Fruit fly (Drosophila melanogaster) whole organism, embryonic: Measurements from ENCODE around the gene CG13931.

Experiments used
- Bdp1 ChIP-seq: fragments of 200-800 bp; sonication (Bioruptor generic); optimal IDR thresholded peaks from 3 replicates; lab custom pipeline; 2016; ENCODE audit warnings: missing biosample characterization, missing genetic modification characterization
- CG14710 ChIP-seq: fragments of 200-800 bp; sonication (Bioruptor generic); optimal IDR thresholded peaks from 3 replicates; lab custom pipeline; 2019; ENCODE audit warnings: missing biosample characterization, mild to moderate bottlenecking, missing genetic modification characterization, moderate library complexity
- CG15269 ChIP-seq: fragments of 200-800 bp; sonication (Bioruptor generic); optimal IDR thresholded peaks from 2 replicates; lab custom pipeline; 2018; ENCODE audit warnings: missing biosample characterization, mild to moderate bottlenecking, missing genetic modification characterization, moderate library complexity
- CG1602 ChIP-seq: fragments of 200-800 bp; sonication (Bioruptor generic); optimal IDR thresholded peaks from 3 replicates; lab custom pipeline; 2016; ENCODE audit warnings: missing biosample characterization, missing genetic modification characterization
- CG16863 ChIP-seq: fragments of 200-800 bp; sonication (Bioruptor generic); optimal IDR thresholded peaks from 3 replicates; lab custom pipeline; 2016; ENCODE audit warnings: missing biosample characterization, missing genetic modification characterization
- CG1792 ChIP-seq: fragments of 200-800 bp; sonication (Bioruptor generic); optimal IDR thresholded peaks from 2 replicates; lab custom pipeline; 2016; ENCODE audit warnings: missing biosample characterization, missing genetic modification characterization
- CG33213 ChIP-seq: fragments of 200-800 bp; sonication (Bioruptor generic); optimal IDR thresholded peaks from 3 replicates; lab custom pipeline; 2016; ENCODE audit warnings: missing biosample characterization, missing genetic modification characterization
- CG33557 ChIP-seq: fragments of 200-800 bp; sonication (Bioruptor generic); optimal IDR thresholded peaks from 2 replicates; lab custom pipeline; 2019; ENCODE audit warnings: missing biosample characterization, mild to moderate bottlenecking, missing genetic modification characterization, moderate library complexity
- CG3726 ChIP-seq: fragments of 200-800 bp; sonication (Bioruptor generic); IDR thresholded peaks from 3 replicates; pipeline ENCODE4, ENCODE4 v1.3.6; 2022; ENCODE audit warnings: missing biosample characterization, missing genetic modification characterization
- CG42726 ChIP-seq: fragments of 200-800 bp; sonication (Bioruptor generic); IDR thresholded peaks from 2 replicates; pipeline ENCODE4 v1.3.6; 2022; ENCODE audit warnings: missing biosample characterization, missing genetic modification characterization; ENCODE audit not compliant: partially characterized antibody
- CG4730 ChIP-seq: fragments of 200-800 bp; sonication (Bioruptor generic); IDR thresholded peaks from 2 replicates; pipeline ENCODE4 v1.3.6; 2022; ENCODE audit warnings: missing biosample characterization, missing genetic modification characterization
- CG8478 ChIP-seq: fragments of >200 bp; optimal IDR thresholded peaks from 2 replicates; lab custom pipeline; 2018
- CG9817 ChIP-seq: fragments of 200-800 bp; sonication (Bioruptor generic); optimal IDR thresholded peaks from 2 replicates; lab custom pipeline; 2018; ENCODE audit warnings: missing biosample characterization, mild to moderate bottlenecking, missing genetic modification characterization, moderate library complexity
- D19B ChIP-seq: fragments of 200-800 bp; sonication (Bioruptor generic); optimal IDR thresholded peaks from 2 replicates; lab custom pipeline; 2017; ENCODE audit warnings: missing biosample characterization, mild to moderate bottlenecking, missing genetic modification characterization
- Elba2 ChIP-seq: fragments of 200-800 bp; sonication (Bioruptor generic); optimal IDR thresholded peaks from 3 replicates; lab custom pipeline; 2016; ENCODE audit warnings: missing biosample characterization, missing genetic modification characterization
- Gug ChIP-seq: fragments of 200-800 bp; sonication (Bioruptor generic); IDR thresholded peaks from 4 replicates; pipeline ENCODE4 v1.3.6; 2022; ENCODE audit warnings: missing biosample characterization, missing genetic modification characterization
- Hey ChIP-seq: fragments of 200-800 bp; sonication (Bioruptor generic); optimal IDR thresholded peaks from 3 replicates; lab custom pipeline; 2018; ENCODE audit warnings: missing biosample characterization, mild to moderate bottlenecking, missing genetic modification characterization
- Lhr ChIP-seq: fragments of 200-800 bp; sonication (Bioruptor generic); optimal IDR thresholded peaks from 3 replicates; lab custom pipeline; 2017; ENCODE audit warnings: mild to moderate bottlenecking, missing biosample characterization, missing genetic modification reagents, missing genetic modification characterization
- Lim3 ChIP-seq: fragments of 200-800 bp; sonication (Bioruptor generic); IDR thresholded peaks from 2 replicates; pipeline ENCODE4 v1.3.6; 2022; ENCODE audit warnings: missing biosample characterization, missing genetic modification characterization
- MESR4 ChIP-seq: fragments of 200-800 bp; sonication (Bioruptor generic); optimal IDR thresholded peaks from 2 replicates; lab custom pipeline; 2018; ENCODE audit warnings: missing biosample characterization, mild to moderate bottlenecking, missing genetic modification characterization, moderate library complexity
- Mes4 ChIP-seq: fragments of 200-800 bp; sonication (Bioruptor generic); optimal IDR thresholded peaks from 2 replicates; lab custom pipeline; 2016; ENCODE audit warnings: missing biosample characterization, missing genetic modification characterization
- abd-A ChIP-seq: fragments of 200-800 bp; sonication (Bioruptor generic); optimal IDR thresholded peaks from 3 replicates; lab custom pipeline; 2019; ENCODE audit warnings: missing biosample characterization, mild to moderate bottlenecking, missing genetic modification characterization, moderate library complexity
- bab2 ChIP-seq: fragments of 200-800 bp; sonication (Bioruptor generic); optimal IDR thresholded peaks from 2 replicates; lab custom pipeline; 2016; ENCODE audit warnings: missing biosample characterization, missing genetic modification characterization
- bigmax ChIP-seq: fragments of 200-800 bp; sonication (Bioruptor generic); optimal IDR thresholded peaks from 2 replicates; lab custom pipeline; 2018; ENCODE audit warnings: missing biosample characterization, mild to moderate bottlenecking, missing genetic modification characterization
- btn ChIP-seq: fragments of 200-800 bp; sonication (Bioruptor generic); optimal IDR thresholded peaks from 2 replicates; lab custom pipeline; 2016; ENCODE audit warnings: missing biosample characterization, missing genetic modification characterization
- crp ChIP-seq, 2 experiments: fragments of 200-800 bp; sonication (Bioruptor generic); optimal IDR thresholded peaks; 2 replicates in 1 of 2; 3 replicates in 1 of 2; lab custom pipeline; 2017; ENCODE audit warnings: missing biosample characterization in 2 of 2, missing genetic modification characterization in 2 of 2, mild to moderate bottlenecking in 1 of 2, moderate library complexity in 1 of 2
- da ChIP-seq: fragments of 200-800 bp; sonication (Bioruptor generic); optimal IDR thresholded peaks from 2 replicates; lab custom pipeline; 2016; ENCODE audit warnings: missing biosample characterization, missing genetic modification characterization
- disco-r ChIP-seq: fragments of 200-800 bp; sonication (Bioruptor generic); optimal IDR thresholded peaks from 2 replicates; lab custom pipeline; 2016; ENCODE audit warnings: missing biosample characterization, missing genetic modification characterization
- grau ChIP-seq: fragments of 200-800 bp; optimal IDR thresholded peaks from 3 replicates; lab custom pipeline; 2019; ENCODE audit warnings: missing biosample characterization, mild to moderate bottlenecking, missing genetic modification characterization, moderate library complexity
- grn ChIP-seq: fragments of 200-800 bp; sonication (Bioruptor generic); optimal IDR thresholded peaks from 3 replicates; lab custom pipeline; 2017; ENCODE audit warnings: missing biosample characterization, missing genetic modification characterization
- gt ChIP-seq: fragments of 200-800 bp; sonication (Bioruptor generic); IDR thresholded peaks from 2 replicates; pipeline ENCODE4 v1.3.6; 2022; ENCODE audit warnings: missing biosample characterization, missing genetic modification characterization
- hb ChIP-seq: fragments of 200-800 bp; sonication (Bioruptor generic); IDR thresholded peaks from 3 replicates; pipeline ENCODE4 v1.3.6; 2022; ENCODE audit warnings: missing biosample characterization, missing genetic modification characterization; ENCODE audit not compliant: partially characterized antibody
- hbn ChIP-seq: fragments of 200-800 bp; sonication (Bioruptor generic); IDR thresholded peaks from 2 replicates; pipeline ENCODE4 v1.3.6; 2022; ENCODE audit warnings: missing biosample characterization, missing genetic modification characterization; ENCODE audit not compliant: partially characterized antibody
- hth ChIP-seq: fragments of >200 bp; optimal IDR thresholded peaks from 2 replicates; lab custom pipeline; 2017; ENCODE audit warnings: inconsistent platforms
- lab ChIP-seq: fragments of 200-800 bp; sonication (Bioruptor generic); optimal IDR thresholded peaks from 3 replicates; lab custom pipeline; 2017; ENCODE audit warnings: missing biosample characterization, missing genetic modification characterization, mild to moderate bottlenecking, moderate library complexity, missing genetic modification reagents
- mirr ChIP-seq: fragments of 200-800 bp; sonication (Bioruptor generic); optimal IDR thresholded peaks from 3 replicates; lab custom pipeline; 2018; ENCODE audit warnings: missing biosample characterization, mild to moderate bottlenecking, missing genetic modification characterization
- odd ChIP-seq: fragments of 200-800 bp; sonication (Bioruptor generic); optimal IDR thresholded peaks from 2 replicates; lab custom pipeline; 2017; ENCODE audit warnings: missing biosample characterization, mild to moderate bottlenecking, missing genetic modification characterization
- pan ChIP-seq, 4 experiments: fragments of >200 bp in 3 of 4; fragments of 200-800 bp in 1 of 4; sonication (Bioruptor generic) in 1 of 4; optimal IDR thresholded peaks in 3 of 4; IDR thresholded peaks in 1 of 4; 2 replicates each; pipeline versions ENCODE4 v1.3.6 to Lab custom; 2017 to 2022; ENCODE audit warnings: missing biosample characterization in 2 of 4, missing genetic modification characterization in 2 of 4, mixed read lengths in 1 of 4
- peb ChIP-seq: fragments of 200-800 bp; sonication (Bioruptor generic); IDR thresholded peaks from 2 replicates; pipeline ENCODE4 v1.3.6; 2022; ENCODE audit warnings: missing biosample characterization, missing genetic modification characterization
- pho ChIP-seq: fragments of 200-800 bp; sonication (Bioruptor generic); optimal IDR thresholded peaks from 2 replicates; lab custom pipeline; 2016; ENCODE audit warnings: missing biosample characterization, missing genetic modification characterization
- psq ChIP-seq: fragments of 200-800 bp; sonication (Bioruptor generic); optimal IDR thresholded peaks from 2 replicates; lab custom pipeline; 2017; ENCODE audit warnings: missing biosample characterization, missing genetic modification characterization
- repo ChIP-seq: fragments of 200-800 bp; sonication (Bioruptor generic); optimal IDR thresholded peaks from 2 replicates; lab custom pipeline; 2016; ENCODE audit warnings: missing biosample characterization, missing genetic modification characterization
- ro ChIP-seq: fragments of 200-800 bp; sonication (Bioruptor generic); IDR thresholded peaks from 2 replicates; pipeline ENCODE4 v1.3.6; 2022; ENCODE audit warnings: missing biosample characterization, missing genetic modification characterization
- sim ChIP-seq: fragments of 200-800 bp; sonication (Bioruptor generic); IDR thresholded peaks from 2 replicates; pipeline ENCODE4 v1.3.6; 2022; ENCODE audit warnings: missing biosample characterization, missing genetic modification characterization
- slbo ChIP-seq: fragments of 200-800 bp; sonication (Bioruptor generic); IDR thresholded peaks from 2 replicates; pipeline ENCODE4 v1.3.6; 2022; ENCODE audit warnings: missing biosample characterization, missing genetic modification characterization
- sna ChIP-seq: fragments of 200-800 bp; sonication (Bioruptor generic); IDR thresholded peaks from 2 replicates; pipeline ENCODE4 v1.3.6; 2022; ENCODE audit warnings: missing biosample characterization, missing genetic modification characterization; ENCODE audit not compliant: partially characterized antibody
- so ChIP-seq: fragments of 200-800 bp; sonication (Bioruptor generic); IDR thresholded peaks from 3 replicates; pipeline ENCODE4 v1.3.6; 2022; ENCODE audit warnings: missing biosample characterization, missing genetic modification characterization
- tx ChIP-seq: fragments of 200-800 bp; sonication (Bioruptor generic); optimal IDR thresholded peaks from 2 replicates; lab custom pipeline; 2016; ENCODE audit warnings: missing biosample characterization, missing genetic modification characterization
- zen2 ChIP-seq: fragments of 200-800 bp; sonication (Bioruptor generic); IDR thresholded peaks from 3 replicates; pipeline ENCODE4 v1.3.6; 2022; ENCODE audit warnings: missing biosample characterization, missing genetic modification characterization; ENCODE audit not compliant: partially characterized antibody

The CG13931 gene

DNA sequence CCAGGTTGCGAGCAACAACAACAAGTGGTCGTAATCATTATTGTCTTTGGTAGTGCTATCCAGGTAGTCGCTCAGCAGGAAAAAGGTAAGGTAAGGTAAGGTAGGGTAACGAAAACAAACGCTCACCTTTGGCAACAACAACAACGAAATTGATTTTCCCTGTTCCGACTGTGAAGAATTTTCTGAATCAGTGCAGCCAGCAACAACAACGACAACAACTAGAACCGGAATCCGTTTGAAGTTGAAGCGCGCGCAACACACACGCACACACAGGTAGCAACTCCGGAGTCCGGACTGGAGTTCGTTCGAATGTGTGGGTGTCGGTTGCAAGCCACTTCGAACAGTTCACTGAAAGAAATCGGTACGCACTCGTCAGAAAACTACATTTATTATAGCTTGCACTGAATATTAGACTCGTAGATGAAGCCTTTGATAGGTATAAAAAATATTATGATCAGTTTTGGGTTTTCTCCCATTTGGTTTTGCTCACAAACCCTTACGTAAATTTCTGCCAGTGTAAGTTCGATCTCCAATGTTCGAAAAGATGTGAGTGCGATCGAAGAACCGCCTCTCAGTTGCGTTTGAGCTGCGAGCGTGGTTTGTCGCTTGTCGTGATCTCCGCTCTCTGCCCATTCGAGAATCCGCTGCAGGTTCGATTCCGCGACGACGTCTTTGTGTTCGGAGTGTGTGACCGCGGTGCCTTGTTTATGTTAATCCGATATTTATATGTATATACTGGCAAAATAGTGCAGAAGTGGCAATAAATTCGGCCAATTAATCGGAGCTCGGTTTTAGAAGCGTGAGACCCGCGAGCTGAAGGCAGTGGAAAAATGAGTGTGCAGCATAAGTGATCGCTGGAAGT lies 44.4 kb upstream of the CG13931 start, which contains the start of gene CG13921 (continued):
- peak; percentile 98 for TF ChIP-seq CG15269
- peak; percentile 98 for TF ChIP-seq CG16863
- TF ChIP-seq bab2 (GFP tag; lab: Kevin White, UChicago): peak; percentile 99
- peak; percentile 98 for TF ChIP-seq CG9817 (tag; lab: Kevin White, UChicago)
- TF ChIP-seq CG3726 (GFP tag; lab: Robert Waterston, UW): peak; percentile 99
- TF ChIP-seq peb (GFP tag; lab: Robert Waterston, UW): peak; percentile 99
- peak; percentile 96 for TF ChIP-seq psq (GFP tag; lab: Kevin White, UChicago)
- peak; percentile 99 for TF ChIP-seq Elba2
- TF ChIP-seq lab: peak; percentile 99
- TF ChIP-seq slbo: peak; percentile 99
- peak; percentile 98 for TF ChIP-seq gt (GFP tag; lab: Robert Waterston, UW)
- TF ChIP-seq CG14710 (tag; lab: Kevin White, UChicago): peak; percentile 99
- TF ChIP-seq Mes4 (GFP tag; lab: Kevin White, UChicago): peak; percentile 98
- peak; percentile 99 for TF ChIP-seq btn (GFP tag; lab: Kevin White, UChicago)
- TF ChIP-seq abd-A: peak; percentile 69
- peak; percentile 97 for TF ChIP-seq pho (GFP tag; lab: Kevin White, UChicago)
- TF ChIP-seq CG4730: peak; percentile 99
- TF ChIP-seq D19B (GFP tag; lab: Kevin White, UChicago): peak; percentile 93
- TF ChIP-seq tx (GFP tag; lab: Kevin White, UChicago): peak; percentile 98
- TF ChIP-seq repo: peak; percentile 99
- no peak for TF ChIP-seq pan (optimal IDR thresholded peaks at IDR 0.05; lab: Kevin White, UChicago)
- TF ChIP-seq pan (GFP tag; optimal IDR thresholded peaks at IDR 0.05 in 1 of 2, IDR thresholded peaks at IDR 0.05 in 1 of 2): peak in 1 of 2 experiments; percentile 99
- peak; percentile 87 for TF ChIP-seq Hey (tag; lab: Kevin White, UChicago)
- TF ChIP-seq CG33557 (GFP tag; lab: Kevin White, UChicago): peak; percentile 99
- TF ChIP-seq grn (GFP tag; lab: Kevin White, UChicago): peak; percentile 91
- peak; percentile 99 for TF ChIP-seq so
- TF ChIP-seq hth: no peak
- peak; percentile 91 for TF ChIP-seq ro (GFP tag; lab: Robert Waterston, UW)
- TF ChIP-seq Lim3: peak; percentile 96
- TF ChIP-seq CG1602 (GFP tag; lab: Kevin White, UChicago): peak; percentile 99
- TF ChIP-seq disco-r (GFP tag; lab: Kevin White, UChicago): peak; percentile 98
- no peak for TF ChIP-seq hbn (GFP tag; lab: Robert Waterston, UW)
- TF ChIP-seq Bdp1 (GFP tag; lab: Kevin White, UChicago): peak; percentile 94
- TF ChIP-seq Lhr: peak; percentile 98
- peak; percentile 97 for TF ChIP-seq grau (tag; lab: Kevin White, UChicago)
- no peak for TF ChIP-seq CG42726 (GFP tag; lab: Robert Waterston, UW)
- no peak for TF ChIP-seq zen2 (GFP tag; lab: Robert Waterston, UW)
- TF ChIP-seq da (GFP tag; lab: Kevin White, UChicago): peak; percentile 97
- TF ChIP-seq MESR4 (GFP tag; lab: Kevin White, UChicago): peak; percentile 77
- TF ChIP-seq odd: peak; percentile 97
- TF ChIP-seq sim: peak; percentile 99
- peak in 1 of 2 experiments; percentile 76 for TF ChIP-seq crp (GFP tag; optimal IDR thresholded peaks at IDR 0.05; lab: Kevin White, UChicago)
- TF ChIP-seq sna: no peak
- TF ChIP-seq Gug: peak; percentile 99
- TF ChIP-seq bigmax (GFP tag; lab: Kevin White, UChicago): peak; percentile 63
- peak; percentile 99 for TF ChIP-seq CG33213
- TF ChIP-seq mirr: peak; percentile 89
- TF ChIP-seq hb (GFP tag; lab: Robert Waterston, UW): no peak
- no peak for TF ChIP-seq CG8478 (lab: Kevin White, UChicago)
- TF ChIP-seq CG1792 (GFP tag; lab: Kevin White, UChicago): peak; percentile 99
